Worm (Caenorhabditis elegans) whole organism, L1 larva: Measurements from ENCODE around the gene T23B7.3.

Source experiments
- aha-1 ChIP-seq: fragments of 150-350 bp; optimal IDR thresholded peaks from 2 replicates; lab custom pipeline; 2014; ENCODE audit warnings: missing biosample characterization, missing genetic modification characterization
- aly-2 ChIP-seq: fragments of 150-350 bp; optimal IDR thresholded peaks from 2 replicates; lab custom pipeline; 2014; ENCODE audit warnings: missing biosample characterization, missing genetic modification characterization
- fkh-10 ChIP-seq: sonication (generic microtip); optimal IDR thresholded peaks from 2 replicates; lab custom pipeline; 2017; ENCODE audit warnings: missing biosample characterization, missing genetic modification reagents, missing genetic modification characterization
- fos-1 ChIP-seq: fragments of 150-350 bp; optimal IDR thresholded peaks from 2 replicates; lab custom pipeline; 2014; ENCODE audit warnings: missing biosample characterization, missing genetic modification characterization
- hlh-17 ChIP-seq: fragments of 200-800 bp; sonication (Bioruptor generic); optimal IDR thresholded peaks from 2 replicates; lab custom pipeline; 2018; ENCODE audit warnings: missing genetic modification characterization, mild to moderate bottlenecking, missing compliant biosample characterization, moderate library complexity, borderline replicate concordance
- lsy-2 ChIP-seq, 2 experiments: fragments of 150-350 bp; optimal IDR thresholded peaks; 2 replicates each; lab custom pipeline; 2014; ENCODE audit warnings: missing biosample characterization in 2 of 2, missing genetic modification characterization in 2 of 2
- nhr-12 ChIP-seq: sonication (generic microtip); optimal IDR thresholded peaks from 2 replicates; lab custom pipeline; 2017; ENCODE audit warnings: missing biosample characterization, missing genetic modification characterization
- nhr-76 ChIP-seq: sonication (generic microtip); optimal IDR thresholded peaks from 2 replicates; lab custom pipeline; 2017; ENCODE audit warnings: missing biosample characterization, missing genetic modification characterization
- pqm-1 ChIP-seq: sonication (generic microtip); optimal IDR thresholded peaks from 3 replicates; lab custom pipeline; 2017; ENCODE audit warnings: missing biosample characterization, missing genetic modification characterization
- zag-1 ChIP-seq: fragments of 150-350 bp; optimal IDR thresholded peaks from 2 replicates; lab custom pipeline; 2014; ENCODE audit warnings: missing biosample characterization, missing genetic modification characterization
- ztf-11 ChIP-seq, 2 experiments: sonication (generic microtip); optimal IDR thresholded peaks; 2 replicates each; lab custom pipeline; 2016 to 2017; ENCODE audit warnings: missing genetic modification characterization in 2 of 2, missing biosample characterization in 1 of 2, missing compliant biosample characterization in 1 of 2

- TF ChIP-seq pqm-1 (no peak), fos-1 (tag; lab: Kevin White, UChicago) (no peak), nhr-12 (tag; lab: Kevin White, UChicago) (no peak), aly-2 (tag; lab: Kevin White, UChicago) (no peak), aha-1 (tag; lab: Kevin White, UChicago) (no peak), fkh-10 (GFP tag; lab: Kevin White, UChicago) (no peak), zag-1 (tag; lab: Kevin White, UChicago) (no peak), nhr-76 (no peak), ztf-11 (tag; optimal IDR thresholded peaks at IDR 0.05; lab: Kevin White, UChicago) (no peak), lsy-2 (tag; optimal IDR thresholded peaks at IDR 0.05; lab: Kevin White, UChicago) (no peak), hlh-17 (GFP tag; lab: Kevin White, UChicago) (no peak)
These were observed 38.0 kb upstream of the T23B7.3 start, which contains the start of gene rig-6 for ce11 chrII:4811986-4812385.
